Worm (Caenorhabditis elegans): ENCODE results near the gene acl-3.

acl-3 gene

DNA sequence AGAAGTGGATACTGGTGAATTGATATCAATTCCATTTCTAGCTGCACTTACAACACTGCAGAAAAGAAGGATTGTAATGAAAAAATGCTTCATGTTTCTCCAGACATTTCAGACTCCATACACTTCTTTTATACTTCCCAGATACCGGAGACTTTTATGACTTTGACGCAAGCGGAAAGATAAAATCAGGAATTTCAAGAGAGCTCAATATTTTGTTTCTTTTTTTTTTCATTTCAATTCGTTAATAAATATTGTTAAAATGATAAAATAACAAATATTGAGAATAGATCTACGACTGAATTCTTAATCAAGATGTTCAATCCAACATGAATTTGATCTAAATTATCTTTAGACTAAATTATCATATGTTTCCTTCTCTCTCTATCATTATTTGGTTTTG, 26.3 kb downstream of the acl-3 start, which contains the start of gene lys-5:
TSS of gene lys-5 (minus strand) at position 101 of the 400 bp plus-strand sequence.
- TF ChIP-seq aha-1 (tag) (peak; percentile 41), egl-27 (tag; optimal IDR thresholded peaks at IDR 0.05) (no peak)

DNA sequence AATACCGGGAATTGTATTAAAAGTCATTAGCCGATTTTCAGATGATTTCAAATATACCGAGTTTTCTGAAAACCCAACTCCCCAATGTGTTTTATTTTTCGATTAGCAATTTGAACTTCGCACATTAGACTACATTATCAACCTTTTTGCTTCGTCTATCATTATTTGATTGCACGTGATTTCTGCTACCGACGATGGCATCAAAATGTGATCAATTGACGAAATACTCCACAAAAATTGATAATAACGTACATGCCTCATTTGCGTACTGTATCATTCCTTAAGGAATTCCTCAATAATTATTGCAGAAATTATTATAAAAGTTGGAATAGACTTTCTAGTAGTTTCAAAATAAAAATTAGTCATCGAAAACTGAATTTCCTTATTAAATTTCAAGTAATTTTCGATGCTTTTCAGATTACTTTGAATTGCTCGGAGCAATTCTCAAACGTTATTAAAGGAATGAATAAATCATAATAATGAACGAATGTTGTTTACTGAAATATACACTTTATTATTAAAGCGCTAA, 28.0 kb downstream of the acl-3 start:
- peak in 1 of 2 experiments; percentile 88 for TF ChIP-seq unc-62 (GFP tag; optimal IDR thresholded peaks at IDR 0.05 in 1 of 2)
- TF ChIP-seq unc-62 (tag; optimal IDR thresholded peaks at IDR 0.05), result no peak
- TF ChIP-seq lim-7 (GFP tag; IDR thresholded peaks at IDR 0.05), result no peak
- no peak for TF ChIP-seq daf-19 (GFP tag; conservative IDR thresholded peaks at IDR 0.05)
- peak; percentile 59 for TF ChIP-seq hlh-11 (tag; optimal IDR thresholded peaks at IDR 0.05)
- TF ChIP-seq nhr-25 (tag; optimal IDR thresholded peaks at IDR 0.05; ENCODE audit: borderline replicate concordance, insufficient read depth), result no peak
- peak; percentile 61 for TF ChIP-seq nhr-28 (tag; optimal IDR thresholded peaks at IDR 0.05)
- TF ChIP-seq mdt-29 (GFP tag; IDR thresholded peaks at IDR 0.05), result no peak
- TF ChIP-seq hlh-30 (tag; optimal IDR thresholded peaks at IDR 0.05; ENCODE audit: insufficient read depth), result peak; percentile 32
- TF ChIP-seq dve-1 (tag; optimal IDR thresholded peaks at IDR 0.05; ENCODE audit: insufficient read depth), result peak; percentile 67
- TF ChIP-seq snpc-4 (tag; optimal IDR thresholded peaks at IDR 0.05), result no peak
- TF ChIP-seq aha-1 (tag), result peak; percentile 74
- TF ChIP-seq daf-12 (tag; optimal IDR thresholded peaks at IDR 0.05), result no peak
- TF ChIP-seq daf-16 (GFP tag; optimal IDR thresholded peaks at IDR 0.05), result no peak
- peak; percentile 37 for TF ChIP-seq daf-16 (tag; optimal IDR thresholded peaks at IDR 0.05)
- TF ChIP-seq egl-27 (tag; optimal IDR thresholded peaks at IDR 0.05), result no peak
- peak; percentile 65 for TF ChIP-seq pqm-1 (tag; optimal IDR thresholded peaks at IDR 0.05)
- TF ChIP-seq nhr-48 (tag; optimal IDR thresholded peaks at IDR 0.05), result no peak
- TF ChIP-seq rbr-2 (tag; optimal IDR thresholded peaks at IDR 0.05), result no peak
- no peak for TF ChIP-seq egl-43 (GFP tag; IDR thresholded peaks at IDR 0.05)
- no peak for TF ChIP-seq nhr-76 (tag; optimal IDR thresholded peaks at IDR 0.05)
- peak; percentile 70 for TF ChIP-seq dmd-6 (GFP tag; IDR thresholded peaks at IDR 0.05)

DNA sequence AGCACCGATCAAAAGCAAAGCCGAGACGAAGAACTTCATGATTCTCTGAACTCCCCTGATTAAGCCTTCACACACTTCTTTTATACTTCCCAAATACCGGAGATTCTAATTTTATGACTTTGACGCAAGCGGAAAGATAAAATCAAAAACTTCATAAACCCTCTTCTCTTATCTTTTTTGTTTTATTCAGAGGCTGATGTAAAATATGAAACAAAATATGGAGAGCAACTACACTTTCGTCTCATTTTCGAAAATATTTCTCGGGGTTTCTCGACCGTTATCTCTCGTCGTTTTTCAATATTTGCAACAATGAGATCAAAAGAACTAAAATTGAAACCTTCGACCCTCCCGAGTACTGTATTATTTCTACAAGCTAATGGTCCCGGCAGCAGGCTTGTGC, 28.8 kb downstream of the acl-3 start, which contains the start of gene lys-4:
TSS of gene lys-4 (minus strand) at position 115 of the 400 bp plus-strand sequence.
- TF ChIP-seq nhr-102 (tag; optimal IDR thresholded peaks at IDR 0.05) (no peak), pha-4 (GFP tag; IDR thresholded peaks at IDR 0.05) (no peak), pha-4 (tag; optimal IDR thresholded peaks at IDR 0.05) (no peak), dmd-8 (GFP tag; IDR thresholded peaks at IDR 0.05) (no peak), aly-2 (tag; optimal IDR thresholded peaks at IDR 0.05) (no peak), dmd-6 (GFP tag; IDR thresholded peaks at IDR 0.05) (peak; percentile 40), Y48G9A.11 (GFP tag; IDR thresholded peaks at IDR 0.05) (no peak), nhr-25 (tag; optimal IDR thresholded peaks at IDR 0.05; ENCODE audit: borderline replicate concordance, insufficient read depth) (no peak), lir-3 (tag; optimal IDR thresholded peaks at IDR 0.05) (no peak), hlh-11 (tag; optimal IDR thresholded peaks at IDR 0.05) (peak; percentile 30), ama-1 (optimal IDR thresholded peaks at IDR 0.05) (no peak), Y75B8A.6 (GFP tag; IDR thresholded peaks at IDR 0.05) (no peak), nhr-10 (tag; optimal IDR thresholded peaks at IDR 0.05) (no peak), ceh-32 (tag; optimal IDR thresholded peaks at IDR 0.05; ENCODE audit: poor library complexity) (no peak), D1046.2 (GFP tag; IDR thresholded peaks at IDR 0.05) (no peak), nhr-76 (tag; optimal IDR thresholded peaks at IDR 0.05) (no peak), lsy-2 (tag; optimal IDR thresholded peaks at IDR 0.05) (no peak), unc-62 (GFP tag; optimal IDR thresholded peaks at IDR 0.05 in 1 of 2) (no peak), unc-62 (tag; optimal IDR thresholded peaks at IDR 0.05) (no peak), daf-16 (GFP tag; optimal IDR thresholded peaks at IDR 0.05) (no peak), daf-16 (tag; optimal IDR thresholded peaks at IDR 0.05) (peak; percentile 33), ztf-11 (tag; optimal IDR thresholded peaks at IDR 0.05) (no peak), daf-8 (GFP tag; IDR thresholded peaks at IDR 0.05) (no peak), dve-1 (tag; optimal IDR thresholded peaks at IDR 0.05; ENCODE audit: insufficient read depth) (peak; percentile 42), gei-8 (GFP tag; optimal IDR thresholded peaks at IDR 0.05) (no peak), attf-4 (tag; optimal IDR thresholded peaks at IDR 0.05) (no peak), T20F7.1 (GFP tag; optimal IDR thresholded peaks at IDR 0.05) (no peak), nhr-28 (tag; optimal IDR thresholded peaks at IDR 0.05) (peak; percentile 36), zip-11 (GFP tag; IDR thresholded peaks at IDR 0.05) (no peak), F26F4.8 (GFP tag; conservative IDR thresholded peaks at IDR 0.05) (no peak), nhr-237 (tag; optimal IDR thresholded peaks at IDR 0.05) (no peak), egl-43 (GFP tag; IDR thresholded peaks at IDR 0.05) (no peak), duxl-1 (tag; optimal IDR thresholded peaks at IDR 0.05; ENCODE audit: poor library complexity) (no peak), zag-1 (tag; optimal IDR thresholded peaks at IDR 0.05) (no peak), F37D6.2 (tag; optimal IDR thresholded peaks at IDR 0.05) (no peak), fos-1 (tag; optimal IDR thresholded peaks at IDR 0.05) (no peak)

Measured in whole organism, L4 larva.